Fruit fly (Drosophila melanogaster): ENCODE data around the gene Eip63F-1.

- no peak for TF ChIP-seq CG8301 (tag; optimal IDR thresholded peaks at IDR 0.05)
- no peak for TF ChIP-seq gl (tag; optimal IDR thresholded peaks at IDR 0.05)
- TF ChIP-seq CG8159 (tag; optimal IDR thresholded peaks at IDR 0.05) = no peak
- no peak for TF ChIP-seq CG32121 (GFP tag; IDR thresholded peaks at IDR 0.05)
- TF ChIP-seq EcR (GFP tag; optimal IDR thresholded peaks at IDR 0.05) = no peak
- TF ChIP-seq Snoo (tag; optimal IDR thresholded peaks at IDR 0.05) = no peak
- no peak for TF ChIP-seq CG34367 (tag; optimal IDR thresholded peaks at IDR 0.05)
- TF ChIP-seq Pif1B (GFP tag; optimal IDR thresholded peaks at IDR 0.05) = no peak
- peak; percentile 20 for TF ChIP-seq CG13204 (GFP tag; optimal IDR thresholded peaks at IDR 0.05)
- no peak for TF ChIP-seq CG12605 (GFP tag; IDR thresholded peaks at IDR 0.05)
Observed at dm6 chr3L:3865290-3865891, 70.0 kb downstream of the Eip63F-1 start.

Measured in whole organism, pupa.